Worm (Caenorhabditis elegans) whole organism, L3 larva: ENCODE results near the gene pyc-1.
A peak's percentile ranks its signal among the peaks of the same experiment; 100 is the strongest.

Experiments
- ama-1 ChIP-seq: fragments of 150-350 bp; optimal IDR thresholded peaks from 2 replicates; lab custom pipeline; 2018
- egl-27 ChIP-seq: sonication (generic microtip); optimal IDR thresholded peaks from 4 replicates; lab custom pipeline; 2017; ENCODE audit warnings: missing biosample characterization, missing genetic modification reagents, missing genetic modification characterization
- fkh-10 ChIP-seq: sonication (generic microtip); optimal IDR thresholded peaks from 2 replicates; lab custom pipeline; 2017; ENCODE audit warnings: missing biosample characterization, missing genetic modification reagents, missing genetic modification characterization
- fkh-2 ChIP-seq: fragments of 150-350 bp; optimal IDR thresholded peaks from 2 replicates; lab custom pipeline; 2014; ENCODE audit warnings: missing biosample characterization, missing genetic modification reagents, missing genetic modification characterization
- nhr-11 ChIP-seq: fragments of 150-350 bp; optimal IDR thresholded peaks from 2 replicates; lab custom pipeline; 2014; ENCODE audit warnings: missing biosample characterization, missing genetic modification characterization
- nhr-28 ChIP-seq: fragments of 150-350 bp; optimal IDR thresholded peaks from 2 replicates; lab custom pipeline; 2014; ENCODE audit warnings: missing biosample characterization, missing genetic modification characterization
- nhr-43 ChIP-seq: sonication (generic microtip); optimal IDR thresholded peaks from 2 replicates; lab custom pipeline; 2016; ENCODE audit warnings: mild to moderate bottlenecking, missing genetic modification characterization, missing compliant biosample characterization; ENCODE audit not compliant: poor library complexity, severe bottlenecking
- nhr-77 ChIP-seq: fragments of 150-350 bp; optimal IDR thresholded peaks from 2 replicates; lab custom pipeline; 2014; ENCODE audit warnings: missing biosample characterization, missing genetic modification characterization
- pha-4 ChIP-seq: fragments of 150-350 bp; optimal IDR thresholded peaks from 2 replicates; lab custom pipeline; 2014; ENCODE audit warnings: missing biosample characterization, missing genetic modification reagents, missing genetic modification characterization
- pqm-1 ChIP-seq: fragments of 150-350 bp; optimal IDR thresholded peaks from 2 replicates; lab custom pipeline; 2017; ENCODE audit warnings: missing biosample characterization, missing genetic modification characterization, inconsistent platforms
- sea-2 ChIP-seq: fragments of 150-350 bp; sonication (generic microtip); optimal IDR thresholded peaks from 4 replicates; lab custom pipeline; 2014; ENCODE audit warnings: missing biosample characterization, missing genetic modification reagents, missing genetic modification characterization
- tbx-2 ChIP-seq: sonication (generic microtip); optimal IDR thresholded peaks from 2 replicates; lab custom pipeline; 2016; ENCODE audit warnings: mild to moderate bottlenecking, missing genetic modification characterization, missing compliant biosample characterization
- unc-62 ChIP-seq: fragments of 150-350 bp; sonication (generic microtip); optimal IDR thresholded peaks from 4 replicates; lab custom pipeline; 2014; ENCODE audit warnings: missing biosample characterization, missing genetic modification reagents, missing genetic modification characterization
- zag-1 ChIP-seq: fragments of 150-350 bp; optimal IDR thresholded peaks from 2 replicates; lab custom pipeline; 2014; ENCODE audit warnings: missing biosample characterization, missing genetic modification characterization

DNA sequence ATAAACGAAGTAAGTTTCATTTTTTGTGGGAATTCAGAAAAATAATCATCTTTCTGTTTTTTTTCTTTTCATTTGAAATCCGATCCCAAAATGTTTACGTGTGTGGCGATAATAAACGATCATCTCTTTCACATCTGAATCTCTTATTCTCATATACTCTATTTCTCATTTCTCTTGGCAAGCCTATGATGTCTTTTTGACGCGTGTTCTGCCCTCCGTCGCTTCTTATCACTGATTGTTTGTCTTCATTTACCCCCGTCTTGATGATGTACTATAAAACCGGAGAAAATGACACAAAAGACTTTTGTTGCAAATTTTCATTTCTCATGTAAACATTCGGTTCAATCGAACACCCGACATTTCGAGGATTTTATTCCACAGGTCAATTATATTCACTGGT lies 44.5 kb downstream of the pyc-1 start:
- TF ChIP-seq nhr-77 (tag; lab: Kevin White, UChicago) = no peak
- peak; percentile 13 for TF ChIP-seq pqm-1 (tag; lab: Kevin White, UChicago)
- TF ChIP-seq egl-27 (tag; lab: Kevin White, UChicago) = no peak
- TF ChIP-seq fkh-2 (tag; lab: Kevin White, UChicago) = no peak
- TF ChIP-seq pha-4 = peak; percentile 6
- TF ChIP-seq nhr-28 (tag; lab: Kevin White, UChicago) = no peak
- TF ChIP-seq ama-1 (lab: Kevin White, UChicago) = no peak
- TF ChIP-seq zag-1 (tag; lab: Kevin White, UChicago) = no peak
- TF ChIP-seq nhr-11 (tag; lab: Kevin White, UChicago) = no peak
- no peak for TF ChIP-seq tbx-2 (tag; lab: Kevin White, UChicago)
- TF ChIP-seq fkh-10 (GFP tag; lab: Kevin White, UChicago) = no peak
- no peak for TF ChIP-seq sea-2 (GFP tag; lab: Kevin White, UChicago)
- no peak for TF ChIP-seq nhr-43 (tag; lab: Kevin White, UChicago)
- TF ChIP-seq unc-62 (GFP tag; lab: Kevin White, UChicago) = no peak
